Fruit fly (Drosophila melanogaster) whole organism, embryonic: Measurements from ENCODE around the gene Ssadh.
A peak's percentile ranks its signal among the peaks of the same experiment; 100 is the strongest.

Experiments used
- Ada2b ChIP-seq: fragments of 200-800 bp; sonication (Bioruptor generic); IDR thresholded peaks from 2 replicates; pipeline ENCODE4 v1.3.6; 2022; ENCODE audit warnings: missing biosample characterization, missing genetic modification characterization
- CG10267 ChIP-seq: fragments of 200-800 bp; sonication (Bioruptor generic); optimal IDR thresholded peaks from 2 replicates; lab custom pipeline; 2018; ENCODE audit warnings: missing biosample characterization, mild to moderate bottlenecking, missing genetic modification characterization, moderate library complexity
- CG10366 ChIP-seq: fragments of 200-800 bp; sonication (Bioruptor generic); IDR thresholded peaks from 2 replicates; pipeline ENCODE4 v1.3.6; 2022; ENCODE audit warnings: missing biosample characterization, missing genetic modification characterization
- CG10654 ChIP-seq: fragments of 200-800 bp; sonication (Bioruptor generic); optimal IDR thresholded peaks from 2 replicates; lab custom pipeline; 2016; ENCODE audit warnings: missing biosample characterization, missing genetic modification characterization
- CG11085 ChIP-seq: fragments of 200-800 bp; sonication (Bioruptor generic); IDR thresholded peaks from 2 replicates; pipeline ENCODE4 v1.3.6; 2022; ENCODE audit warnings: missing biosample characterization, missing genetic modification characterization
- CG13894 ChIP-seq: fragments of 200-800 bp; sonication (Bioruptor generic); optimal IDR thresholded peaks from 3 replicates; lab custom pipeline; 2018; ENCODE audit warnings: missing biosample characterization, mild to moderate bottlenecking, missing genetic modification characterization, moderate library complexity
- CG14014 ChIP-seq: fragments of 200-800 bp; sonication (Bioruptor generic); IDR thresholded peaks from 2 replicates; pipeline ENCODE4 v1.3.6; 2022; ENCODE audit warnings: missing biosample characterization, missing genetic modification characterization
- CG15514 ChIP-seq: fragments of 200-800 bp; sonication (Bioruptor generic); optimal IDR thresholded peaks from 3 replicates; lab custom pipeline; 2017; ENCODE audit warnings: missing biosample characterization, missing genetic modification characterization, mild to moderate bottlenecking, moderate library complexity, missing genetic modification reagents
- CG17802 ChIP-seq: fragments of 200-800 bp; sonication (Bioruptor generic); optimal IDR thresholded peaks from 2 replicates; lab custom pipeline; 2018; ENCODE audit warnings: missing biosample characterization, mild to moderate bottlenecking, missing genetic modification characterization, moderate library complexity
- CG17829 ChIP-seq: fragments of 200-800 bp; optimal IDR thresholded peaks from 2 replicates; lab custom pipeline; 2019; ENCODE audit warnings: missing biosample characterization, mild to moderate bottlenecking, missing genetic modification characterization, moderate library complexity
- CG2712 ChIP-seq: fragments of 200-800 bp; optimal IDR thresholded peaks from 3 replicates; lab custom pipeline; 2019; ENCODE audit warnings: missing biosample characterization, mild to moderate bottlenecking, missing genetic modification characterization, moderate library complexity
- CG2875 ChIP-seq: fragments of 200-800 bp; sonication (Bioruptor generic); optimal IDR thresholded peaks from 2 replicates; lab custom pipeline; 2017; ENCODE audit warnings: missing biosample characterization, mild to moderate bottlenecking, missing genetic modification characterization, missing genetic modification reagents
- CG31365 ChIP-seq: fragments of 200-800 bp; sonication (Bioruptor generic); optimal IDR thresholded peaks from 2 replicates; lab custom pipeline; 2018; ENCODE audit warnings: missing biosample characterization, mild to moderate bottlenecking, missing genetic modification characterization
- CG4424 ChIP-seq: fragments of 200-800 bp; sonication (Bioruptor generic); optimal IDR thresholded peaks from 3 replicates; lab custom pipeline; 2016; ENCODE audit warnings: missing biosample characterization, missing genetic modification characterization
- CG6254 ChIP-seq: fragments of 200-800 bp; sonication (Bioruptor generic); optimal IDR thresholded peaks from 3 replicates; lab custom pipeline; 2017; ENCODE audit warnings: mild to moderate bottlenecking, missing biosample characterization, missing genetic modification reagents, missing genetic modification characterization
- Drgx ChIP-seq: fragments of 200-800 bp; sonication (Bioruptor generic); IDR thresholded peaks from 2 replicates; pipeline ENCODE4 v1.3.6; 2022; ENCODE audit warnings: missing biosample characterization, missing genetic modification characterization
- Fer2 ChIP-seq: fragments of 200-800 bp; sonication (Bioruptor generic); optimal IDR thresholded peaks from 2 replicates; lab custom pipeline; 2018; ENCODE audit warnings: missing biosample characterization, mild to moderate bottlenecking, missing genetic modification characterization, moderate library complexity
- HLH3B ChIP-seq: fragments of 200-800 bp; sonication (Bioruptor generic); IDR thresholded peaks from 2 replicates; pipeline ENCODE4 v1.3.6; 2022; ENCODE audit warnings: missing biosample characterization, missing genetic modification characterization
- Hr3 ChIP-seq: fragments of 200-800 bp; sonication (Bioruptor generic); optimal IDR thresholded peaks from 3 replicates; lab custom pipeline; 2016; ENCODE audit warnings: missing biosample characterization, missing genetic modification characterization
- Hr51 ChIP-seq, 2 experiments: fragments of 200-800 bp; sonication (Bioruptor generic); optimal IDR thresholded peaks; 2 replicates in 1 of 2; 3 replicates in 1 of 2; lab custom pipeline; 2016 to 2018; ENCODE audit warnings: missing biosample characterization in 2 of 2, missing genetic modification characterization in 2 of 2, mild to moderate bottlenecking in 1 of 2, moderate library complexity in 1 of 2
- Hr78 ChIP-seq, 2 experiments: fragments of 200-800 bp in 1 of 2; fragments of >200 bp in 1 of 2; sonication (Bioruptor generic) in 1 of 2; optimal IDR thresholded peaks; 2 replicates each; lab custom pipeline; 2017 to 2019; ENCODE audit warnings: missing biosample characterization in 2 of 2, missing genetic modification characterization in 2 of 2, mild to moderate bottlenecking in 1 of 2, moderate library complexity in 1 of 2
- Jarid2 ChIP-seq: fragments of 200-800 bp; sonication (Bioruptor generic); optimal IDR thresholded peaks from 3 replicates; lab custom pipeline; 2017; ENCODE audit warnings: mild to moderate bottlenecking, missing biosample characterization, missing genetic modification reagents, missing genetic modification characterization
- MBD-R2 ChIP-seq: fragments of 200-800 bp; sonication (Bioruptor generic); IDR thresholded peaks from 2 replicates; pipeline ENCODE4 v1.3.6; 2022; ENCODE audit warnings: missing biosample characterization, missing genetic modification characterization
- Max ChIP-seq: fragments of 200-800 bp; sonication (Bioruptor generic); optimal IDR thresholded peaks from 2 replicates; lab custom pipeline; 2016; ENCODE audit warnings: missing biosample characterization, mild to moderate bottlenecking, missing genetic modification characterization
- Oli ChIP-seq: fragments of 200-800 bp; sonication (Bioruptor generic); optimal IDR thresholded peaks from 2 replicates; lab custom pipeline; 2018; ENCODE audit warnings: missing biosample characterization, mild to moderate bottlenecking, missing genetic modification characterization, moderate library complexity
- Ptx1 ChIP-seq: fragments of 200-800 bp; sonication (Bioruptor generic); IDR thresholded peaks from 2 replicates; pipeline ENCODE4 v1.3.6; 2022; ENCODE audit warnings: missing biosample characterization, missing genetic modification characterization
- Side ChIP-seq: fragments of 200-800 bp; sonication (Bioruptor generic); optimal IDR thresholded peaks from 2 replicates; lab custom pipeline; 2016; ENCODE audit warnings: missing biosample characterization, missing genetic modification characterization
- Sry-β ChIP-seq: fragments of 200-800 bp; sonication (Bioruptor generic); optimal IDR thresholded peaks from 2 replicates; lab custom pipeline; 2018; ENCODE audit warnings: missing biosample characterization, mild to moderate bottlenecking, missing genetic modification characterization, moderate library complexity
- Tbp ChIP-seq: fragments of >200 bp; optimal IDR thresholded peaks from 2 replicates; lab custom pipeline; 2018; ENCODE audit warnings: missing biosample characterization, missing genetic modification characterization
- dysf ChIP-seq: fragments of 200-800 bp; sonication (Bioruptor generic); IDR thresholded peaks from 3 replicates; pipeline ENCODE4 v1.3.6; 2022; ENCODE audit warnings: missing biosample characterization, missing genetic modification characterization
- exex ChIP-seq: fragments of 200-800 bp; sonication (Bioruptor generic); optimal IDR thresholded peaks from 4 replicates; lab custom pipeline; 2018; ENCODE audit warnings: missing biosample characterization, mild to moderate bottlenecking, missing genetic modification characterization, moderate library complexity
- grau ChIP-seq: fragments of 200-800 bp; optimal IDR thresholded peaks from 3 replicates; lab custom pipeline; 2019; ENCODE audit warnings: missing biosample characterization, mild to moderate bottlenecking, missing genetic modification characterization, moderate library complexity
- gt ChIP-seq: fragments of 200-800 bp; sonication (Bioruptor generic); IDR thresholded peaks from 2 replicates; pipeline ENCODE4 v1.3.6; 2022; ENCODE audit warnings: missing biosample characterization, missing genetic modification characterization
- hkb ChIP-seq, 2 experiments: fragments of 200-800 bp in 1 of 2; fragments of >200 bp in 1 of 2; sonication (Bioruptor generic) in 1 of 2; IDR thresholded peaks in 1 of 2; optimal IDR thresholded peaks in 1 of 2; 2 replicates each; pipeline versions ENCODE4 v1.3.6 to Lab custom; 2017 to 2022; ENCODE audit warnings: missing biosample characterization in 1 of 2, missing genetic modification characterization in 1 of 2
- ind ChIP-seq: fragments of 200-800 bp; sonication (Bioruptor generic); optimal IDR thresholded peaks from 3 replicates; lab custom pipeline; 2016; ENCODE audit warnings: missing biosample characterization, missing genetic modification characterization
- mld ChIP-seq: fragments of 200-800 bp; sonication (Bioruptor generic); IDR thresholded peaks from 3 replicates; pipeline ENCODE4 v1.3.6; 2022; ENCODE audit warnings: missing biosample characterization, missing genetic modification characterization; ENCODE audit not compliant: partially characterized antibody
- nmo ChIP-seq: fragments of 200-800 bp; sonication (Bioruptor generic); optimal IDR thresholded peaks from 2 replicates; lab custom pipeline; 2018; ENCODE audit warnings: missing biosample characterization, mild to moderate bottlenecking, missing genetic modification characterization, moderate library complexity
- prd ChIP-seq, 3 experiments: fragments of >200 bp in 2 of 3; fragments of 200-800 bp in 1 of 3; sonication (Bioruptor generic) in 1 of 3; optimal IDR thresholded peaks in 2 of 3; IDR thresholded peaks in 1 of 3; 2 replicates in 2 of 3; 3 replicates in 1 of 3; pipeline versions ENCODE4 v1.3.6 to Lab custom; 2017 to 2022; ENCODE audit warnings: missing biosample characterization in 1 of 3, missing genetic modification characterization in 1 of 3
- slbo ChIP-seq: fragments of 200-800 bp; sonication (Bioruptor generic); IDR thresholded peaks from 2 replicates; pipeline ENCODE4 v1.3.6; 2022; ENCODE audit warnings: missing biosample characterization, missing genetic modification characterization
- tap ChIP-seq: fragments of 200-800 bp; optimal IDR thresholded peaks from 3 replicates; lab custom pipeline; 2019; ENCODE audit warnings: missing biosample characterization, mild to moderate bottlenecking, missing genetic modification characterization, moderate library complexity
- tin ChIP-seq: fragments of 200-800 bp; sonication (Bioruptor generic); optimal IDR thresholded peaks from 3 replicates; lab custom pipeline; 2016; ENCODE audit warnings: missing biosample characterization, missing genetic modification characterization
- wdn ChIP-seq: fragments of 200-800 bp; sonication (Bioruptor generic); IDR thresholded peaks from 2 replicates; pipeline ENCODE4 v1.3.6; 2022; ENCODE audit warnings: missing biosample characterization, missing genetic modification characterization

Ssadh gene

dm6 chr3R:25651414-25651813, 24.7 kb upstream of the Ssadh start (continued):
- TF ChIP-seq CG14014 (GFP tag; lab: Robert Waterston, UW): 0 out of 2 replicates have a peak, but pooled peaks have one; percentile 25
- TF ChIP-seq exex (tag; lab: Kevin White, UChicago): no peak
- no peak for TF ChIP-seq CG2875 (GFP tag; lab: Kevin White, UChicago)
- no peak for TF ChIP-seq Fer2 (tag; lab: Kevin White, UChicago)
- no peak for TF ChIP-seq tap (tag; lab: Kevin White, UChicago)
- no peak for TF ChIP-seq CG11085 (GFP tag; lab: Robert Waterston, UW)
- TF ChIP-seq CG10654 (GFP tag; lab: Kevin White, UChicago): no peak
- peak; percentile 28; the same call in 1 of the 2 replicates for TF ChIP-seq slbo (GFP tag; lab: Robert Waterston, UW)
- TF ChIP-seq Oli: no peak
- TF ChIP-seq CG17829 (tag; lab: Kevin White, UChicago): no peak
- no peak for TF ChIP-seq Side (GFP tag; lab: Kevin White, UChicago)
- 0 out of 2 replicates have a peak, but pooled peaks have one; percentile 36 for TF ChIP-seq Ptx1 (GFP tag; lab: Robert Waterston, UW)
- peak; percentile 4 for TF ChIP-seq CG10267
- no peak for TF ChIP-seq CG31365
- TF ChIP-seq Jarid2 (GFP tag; lab: Kevin White, UChicago): no peak
- no peak for TF ChIP-seq Sry-β (GFP tag; lab: Kevin White, UChicago)
- peak in 1 of 2 experiments; percentile 28 for TF ChIP-seq Hr51 (GFP tag; optimal IDR thresholded peaks at IDR 0.05; lab: Kevin White, UChicago)
- peak; percentile 23 for TF ChIP-seq CG4424
- TF ChIP-seq hkb (optimal IDR thresholded peaks at IDR 0.05; lab: Kevin White, UChicago): no peak
- TF ChIP-seq hkb (GFP tag; IDR thresholded peaks at IDR 0.05; lab: Robert Waterston, UW): peak; percentile 60
- peak; percentile 0 for TF ChIP-seq nmo
- TF ChIP-seq MBD-R2 (GFP tag; lab: Robert Waterston, UW): no peak
- 0 out of 2 replicates have a peak, but pooled peaks have one; percentile 12 for TF ChIP-seq wdn (GFP tag; lab: Robert Waterston, UW)
- no peak for TF ChIP-seq Max (GFP tag; lab: Kevin White, UChicago)
- no peak for TF ChIP-seq CG15514 (GFP tag; lab: Kevin White, UChicago)
- TF ChIP-seq Hr78 (GFP tag; optimal IDR thresholded peaks at IDR 0.05; lab: Kevin White, UChicago): no peak
- peak; percentile 41; the same call in 2 of the 3 replicates for TF ChIP-seq dysf (GFP tag; lab: Robert Waterston, UW)
- peak; percentile 2 for TF ChIP-seq CG6254 (GFP tag; lab: Kevin White, UChicago)
- peak; percentile 41; the same call in 1 of the 2 replicates for TF ChIP-seq Ada2b (GFP tag; lab: Robert Waterston, UW)
- TF ChIP-seq CG17802 (tag; lab: Kevin White, UChicago): no peak
- TF ChIP-seq Tbp: no peak
- peak; percentile 40; the same call in 1 of the 2 replicates for TF ChIP-seq HLH3B (GFP tag; lab: Robert Waterston, UW)
- TF ChIP-seq CG2712: peak; percentile 34
- no peak for TF ChIP-seq Hr3 (GFP tag; lab: Kevin White, UChicago)
- TF ChIP-seq gt (GFP tag; lab: Robert Waterston, UW): no peak
- peak; percentile 59 for TF ChIP-seq Drgx (GFP tag; lab: Robert Waterston, UW)
- TF ChIP-seq tin (GFP tag; lab: Kevin White, UChicago): no peak
- peak; percentile 28; the same call in 1 of the 2 replicates for TF ChIP-seq CG10366
- no peak for TF ChIP-seq mld (GFP tag; lab: Robert Waterston, UW)
- no peak for TF ChIP-seq CG13894 (tag; lab: Kevin White, UChicago)
- TF ChIP-seq ind (GFP tag; lab: Kevin White, UChicago): peak; percentile 16
- peak; percentile 16 for TF ChIP-seq grau (tag; lab: Kevin White, UChicago)
- TF ChIP-seq prd (optimal IDR thresholded peaks at IDR 0.05; lab: Kevin White, UChicago): no peak
- TF ChIP-seq prd (GFP tag; IDR thresholded peaks at IDR 0.05; lab: Robert Waterston, UW): peak; percentile 33; the same call in 2 of the 3 replicates
- TF ChIP-seq, all 482 proteins: peak for 50
